Worm (Caenorhabditis elegans): ENCODE measurements around the gene lin-7.

ce11 chrII:14390036-14390763, 41.0 kb upstream of the lin-7 start, which contains the start of the genes kbp-3 and nurf-1:
- TF ChIP-seq Y53F4B.3 (GFP tag; IDR thresholded peaks at IDR 0.05) (no peak), cebp-1 (GFP tag; IDR thresholded peaks at IDR 0.05) (no peak), cebp-1 (tag; optimal IDR thresholded peaks at IDR 0.05) (no peak), Y56A3A.18 (GFP tag; IDR thresholded peaks at IDR 0.05) (no peak), bed-1 (GFP tag; IDR thresholded peaks at IDR 0.05) (no peak), ets-4 (GFP tag; optimal IDR thresholded peaks at IDR 0.05) (no peak), ccch-3 (GFP tag; optimal IDR thresholded peaks at IDR 0.05) (no peak), let-607 (tag; optimal IDR thresholded peaks at IDR 0.05) (no peak)
